Worm (Caenorhabditis elegans) whole organism, mixed stage, embryonic: ENCODE data around the gene Y51A2B.5.

Source experiments
- bed-3 ChIP-seq: fragments of 200-800 bp; sonication (Bioruptor generic); optimal IDR thresholded peaks from 3 replicates; lab custom pipeline; 2018; ENCODE audit warnings: mild to moderate bottlenecking, missing genetic modification characterization, moderate library complexity, missing compliant biosample characterization
- blmp-1 ChIP-seq: fragments of 150-350 bp; optimal IDR thresholded peaks from 2 replicates; lab custom pipeline; 2014; ENCODE audit warnings: missing biosample characterization, missing genetic modification characterization
- ceh-39 ChIP-seq: fragments of 150-350 bp; optimal IDR thresholded peaks from 2 replicates; lab custom pipeline; 2014; ENCODE audit warnings: missing biosample characterization, missing genetic modification characterization
- cnd-1 ChIP-seq: fragments of 200-800 bp; sonication (Bioruptor generic); optimal IDR thresholded peaks from 2 replicates; lab custom pipeline; 2018; ENCODE audit warnings: mild to moderate bottlenecking, missing genetic modification characterization, missing compliant biosample characterization
- drap-1 ChIP-seq: fragments of 200-800 bp; sonication (Bioruptor generic); optimal IDR thresholded peaks from 3 replicates; lab custom pipeline; 2018; ENCODE audit warnings: mild to moderate bottlenecking, missing genetic modification characterization, missing compliant biosample characterization
- elt-1 ChIP-seq: sonication (generic microtip); optimal IDR thresholded peaks from 2 replicates; lab custom pipeline; 2017; ENCODE audit warnings: missing genetic modification characterization, mild to moderate bottlenecking, missing compliant biosample characterization, antibody characterized with exemption, moderate library complexity, borderline replicate concordance; ENCODE audit not compliant: insufficient read depth
- elt-3 ChIP-seq: fragments of 150-350 bp; optimal IDR thresholded peaks from 2 replicates; lab custom pipeline; 2014; ENCODE audit warnings: missing biosample characterization, missing genetic modification characterization
- flh-1 ChIP-seq: fragments of 200-800 bp; sonication (Bioruptor generic); optimal IDR thresholded peaks from 2 replicates; lab custom pipeline; 2018; ENCODE audit warnings: mild to moderate bottlenecking, missing genetic modification characterization, moderate library complexity, missing compliant biosample characterization
- hlh-1 ChIP-seq: fragments of 150-350 bp; optimal IDR thresholded peaks from 2 replicates; lab custom pipeline; 2014; ENCODE audit warnings: missing biosample characterization, missing genetic modification reagents, missing genetic modification characterization
- lin-32 ChIP-seq: fragments of 200-800 bp; sonication (Bioruptor generic); optimal IDR thresholded peaks from 2 replicates; lab custom pipeline; 2018; ENCODE audit warnings: mild to moderate bottlenecking, missing genetic modification characterization, missing compliant biosample characterization
- lsy-2 ChIP-seq: fragments of 150-350 bp; optimal IDR thresholded peaks from 2 replicates; lab custom pipeline; 2014; ENCODE audit warnings: missing biosample characterization, missing genetic modification characterization
- mab-5 ChIP-seq: fragments of 150-350 bp; optimal IDR thresholded peaks from 2 replicates; lab custom pipeline; 2014; ENCODE audit warnings: missing biosample characterization, missing genetic modification characterization
- mls-2 ChIP-seq: sonication (generic microtip); optimal IDR thresholded peaks from 2 replicates; lab custom pipeline; 2016; ENCODE audit warnings: mild to moderate bottlenecking, missing genetic modification characterization, moderate library complexity, missing compliant biosample characterization
- nhr-12 ChIP-seq: fragments of 150-350 bp; optimal IDR thresholded peaks from 2 replicates; lab custom pipeline; 2014; ENCODE audit warnings: missing biosample characterization, missing genetic modification characterization
- nhr-2 ChIP-seq: fragments of 150-350 bp; optimal IDR thresholded peaks from 2 replicates; lab custom pipeline; 2014; ENCODE audit warnings: missing biosample characterization, missing genetic modification characterization
- nhr-28 ChIP-seq: fragments of 150-350 bp; optimal IDR thresholded peaks from 2 replicates; lab custom pipeline; 2014; ENCODE audit warnings: missing biosample characterization, missing genetic modification characterization
- nhr-76 ChIP-seq: sonication (generic microtip); optimal IDR thresholded peaks from 2 replicates; lab custom pipeline; 2017; ENCODE audit warnings: missing biosample characterization, missing genetic modification characterization
- pha-4 ChIP-seq: fragments of 150-350 bp; optimal IDR thresholded peaks from 2 replicates; lab custom pipeline; 2018; ENCODE audit warnings: missing biosample characterization, missing genetic modification reagents, missing genetic modification characterization
- sem-2 ChIP-seq: fragments of 200-800 bp; sonication (Bioruptor generic); optimal IDR thresholded peaks from 2 replicates; lab custom pipeline; 2018; ENCODE audit warnings: mild to moderate bottlenecking, missing genetic modification characterization, missing compliant biosample characterization
- snpc-4 ChIP-seq: fragments of 150-350 bp; optimal IDR thresholded peaks from 2 replicates; lab custom pipeline; 2014; ENCODE audit warnings: missing biosample characterization, missing genetic modification characterization
- sptf-1 ChIP-seq: sonication (generic microtip); optimal IDR thresholded peaks from 2 replicates; lab custom pipeline; 2017; ENCODE audit warnings: mild to moderate bottlenecking, missing genetic modification characterization, moderate library complexity, missing compliant biosample characterization
- tbx-8 ChIP-seq: fragments of 200-800 bp; sonication (Bioruptor generic); optimal IDR thresholded peaks from 2 replicates; lab custom pipeline; 2018; ENCODE audit warnings: mild to moderate bottlenecking, missing genetic modification characterization, moderate library complexity, missing compliant biosample characterization
- unc-120 ChIP-seq: sonication (generic microtip); optimal IDR thresholded peaks from 2 replicates; lab custom pipeline; 2017; ENCODE audit warnings: missing genetic modification characterization, missing compliant biosample characterization; ENCODE audit not compliant: poor library complexity, severe bottlenecking
- unc-39 ChIP-seq: fragments of 150-350 bp; optimal IDR thresholded peaks from 2 replicates; lab custom pipeline; 2014; ENCODE audit warnings: missing biosample characterization, missing genetic modification characterization
- unc-62 ChIP-seq: fragments of 150-350 bp; optimal IDR thresholded peaks from 2 replicates; lab custom pipeline; 2014; ENCODE audit warnings: missing biosample characterization, missing genetic modification reagents, missing genetic modification characterization
- zip-8 ChIP-seq: fragments of 150-350 bp; optimal IDR thresholded peaks from 2 replicates; lab custom pipeline; 2014; ENCODE audit warnings: missing biosample characterization, missing genetic modification characterization
- ztf-11 ChIP-seq: fragments of 150-350 bp; optimal IDR thresholded peaks from 2 replicates; lab custom pipeline; 2014; ENCODE audit warnings: missing biosample characterization, missing genetic modification characterization

The Y51A2B.5 gene

ce11 chrV:18355742-18356141 lies 33.3 kb upstream of the Y51A2B.5 start, which contains the start of gene C08E8.2:
C08E8.2 (minus strand) TSS chrV:18355842.
- TF ChIP-seq blmp-1 (tag; lab: Kevin White, UChicago) (no peak), mab-5 (tag; lab: Kevin White, UChicago) (no peak)
- TF ChIP-seq, all 35 proteins: peak for 0

- no peak for TF ChIP-seq pha-4 (tag; lab: Kevin White, UChicago)
- TF ChIP-seq drap-1 (GFP tag; lab: Kevin White, UChicago): no peak
- no peak for TF ChIP-seq unc-62 (GFP tag; lab: Kevin White, UChicago)
- no peak for TF ChIP-seq zip-8 (tag; lab: Kevin White, UChicago)
- TF ChIP-seq lin-32 (GFP tag; lab: Kevin White, UChicago): no peak
- no peak for TF ChIP-seq ceh-39 (tag; lab: Kevin White, UChicago)
- no peak for TF ChIP-seq hlh-1
- TF ChIP-seq mls-2: no peak
- TF ChIP-seq flh-1 (GFP tag; lab: Kevin White, UChicago): no peak
- no peak for TF ChIP-seq ztf-11 (tag; lab: Kevin White, UChicago)
- no peak for TF ChIP-seq sptf-1 (tag; lab: Kevin White, UChicago)
- TF ChIP-seq tbx-8 (GFP tag; lab: Kevin White, UChicago): no peak
Observed at ce11 chrV:18359888-18360287, 29.2 kb upstream of the Y51A2B.5 start, which contains the start of gene C08E8.5. C08E8.5 (minus strand) TSS chrV:18359988.

- TF ChIP-seq unc-39 (tag; lab: Kevin White, UChicago): no peak
- no peak for TF ChIP-seq pha-4 (tag; lab: Kevin White, UChicago)
- no peak for TF ChIP-seq nhr-28 (tag; lab: Kevin White, UChicago)
- no peak for TF ChIP-seq sptf-1 (tag; lab: Kevin White, UChicago)
- no peak for TF ChIP-seq flh-1 (GFP tag; lab: Kevin White, UChicago)
- TF ChIP-seq elt-1 (tag; lab: Kevin White, UChicago): no peak
- no peak for TF ChIP-seq bed-3 (GFP tag; lab: Kevin White, UChicago)
- TF ChIP-seq ceh-39 (tag; lab: Kevin White, UChicago): no peak
- no peak for TF ChIP-seq lin-32 (GFP tag; lab: Kevin White, UChicago)
- no peak for TF ChIP-seq nhr-2
- TF ChIP-seq drap-1 (GFP tag; lab: Kevin White, UChicago): no peak
- TF ChIP-seq hlh-1: no peak
- no peak for TF ChIP-seq sem-2
Observed at ce11 chrV:18362402-18362801, 26.7 kb upstream of the Y51A2B.5 start, which contains the start of gene C08E8.1. C08E8.1 (minus strand) TSS chrV:18362502.

ce11 chrV:18364558-18364957 lies 24.5 kb upstream of the Y51A2B.5 start, which contains the start of gene C08E8.9:
C08E8.9 (plus strand) TSS chrV:18364858.
- TF ChIP-seq cnd-1 (tag; lab: Kevin White, UChicago): no peak
- TF ChIP-seq lsy-2 (tag; lab: Kevin White, UChicago): no peak
- TF ChIP-seq snpc-4: no peak
- TF ChIP-seq bed-3 (GFP tag; lab: Kevin White, UChicago): no peak
- TF ChIP-seq unc-120 (tag; lab: Kevin White, UChicago): no peak
- no peak for TF ChIP-seq flh-1 (GFP tag; lab: Kevin White, UChicago)
- TF ChIP-seq sem-2: no peak
- TF ChIP-seq mab-5 (tag; lab: Kevin White, UChicago): no peak
- TF ChIP-seq, all 35 proteins: peak for 0

ce11 chrV:18368322-18368721 lies 20.8 kb upstream of the Y51A2B.5 start, which contains the start of gene C08E8.6:
C08E8.6 (minus strand) TSS chrV:18368422.
- TF ChIP-seq flh-1 (GFP tag; lab: Kevin White, UChicago): no peak

ce11 chrV:18371028-18371427 lies 18.0 kb upstream of the Y51A2B.5 start:
- TF ChIP-seq snpc-4 (no peak), nhr-76 (tag; lab: Kevin White, UChicago) (no peak), drap-1 (GFP tag; lab: Kevin White, UChicago) (no peak), unc-39 (tag; lab: Kevin White, UChicago) (no peak), tbx-8 (GFP tag; lab: Kevin White, UChicago) (no peak), nhr-12 (tag; lab: Kevin White, UChicago) (no peak), zip-8 (tag; lab: Kevin White, UChicago) (no peak), unc-62 (GFP tag; lab: Kevin White, UChicago) (no peak)

- TF ChIP-seq cnd-1 (tag; lab: Kevin White, UChicago) (no peak), elt-3 (tag; lab: Kevin White, UChicago) (peak; percentile 16), unc-39 (tag; lab: Kevin White, UChicago) (no peak)
Observed at ce11 chrV:18371579-18371978, 17.5 kb upstream of the Y51A2B.5 start, which contains the start of gene C08E8.4. C08E8.4 (plus strand) TSS chrV:18371846.
